Worm (Caenorhabditis elegans): Measurements from ENCODE around the gene lact-8.

- no peak for TF ChIP-seq jun-1 (tag; optimal IDR thresholded peaks at IDR 0.05)
- no peak for TF ChIP-seq nhr-28 (tag; optimal IDR thresholded peaks at IDR 0.05)
These were observed 5.8 kb downstream of the lact-8 start, which contains the start of gene Y42A5A.1 for ce11 chrV:11087519-11087998.

All from whole organism, L3 larva.